Worm (Caenorhabditis elegans): ENCODE results near the gene C14H10.3.

- TF ChIP-seq nhr-25 (tag; optimal IDR thresholded peaks at IDR 0.05) (no peak), sma-3 (GFP tag; optimal IDR thresholded peaks at IDR 0.05) (no peak), lin-13 (GFP tag; optimal IDR thresholded peaks at IDR 0.05) (no peak), snpc-4 (tag; optimal IDR thresholded peaks at IDR 0.05) (no peak), lsy-2 (tag; optimal IDR thresholded peaks at IDR 0.05) (no peak), nhr-23 (tag; optimal IDR thresholded peaks at IDR 0.05) (no peak), nhr-77 (tag; optimal IDR thresholded peaks at IDR 0.05) (no peak), lin-11 (tag; optimal IDR thresholded peaks at IDR 0.05) (no peak), F13H6.1 (tag; optimal IDR thresholded peaks at IDR 0.05) (no peak), gmeb-1 (tag; optimal IDR thresholded peaks at IDR 0.05) (no peak), elt-3 (tag; optimal IDR thresholded peaks at IDR 0.05) (no peak), skn-1 (tag; optimal IDR thresholded peaks at IDR 0.05) (no peak)
Observed at ce11 chrX:10249685-10250084, 21.7 kb upstream of the C14H10.3 start.
